Fruit fly (Drosophila melanogaster) whole organism, embryonic: Measurements from ENCODE around the gene orion.

Experiments
- CG10209 ChIP-seq: fragments of 200-800 bp; sonication (Bioruptor generic); optimal IDR thresholded peaks from 3 replicates; lab custom pipeline; 2017; ENCODE audit warnings: missing biosample characterization, mild to moderate bottlenecking, missing genetic modification characterization, missing genetic modification reagents
- CG10366 ChIP-seq: fragments of 200-800 bp; sonication (Bioruptor generic); IDR thresholded peaks from 2 replicates; pipeline ENCODE4 v1.3.6; 2022; ENCODE audit warnings: missing biosample characterization, missing genetic modification characterization
- CG13123 ChIP-seq: fragments of 200-800 bp; sonication (Bioruptor generic); optimal IDR thresholded peaks from 2 replicates; lab custom pipeline; 2016; ENCODE audit warnings: missing biosample characterization, missing genetic modification characterization
- CG13287 ChIP-seq: fragments of 200-800 bp; sonication (Bioruptor generic); IDR thresholded peaks from 2 replicates; pipeline ENCODE4 v1.3.6; 2022; ENCODE audit warnings: missing biosample characterization, missing genetic modification characterization; ENCODE audit not compliant: partially characterized antibody
- CG13894 ChIP-seq: fragments of 200-800 bp; sonication (Bioruptor generic); optimal IDR thresholded peaks from 3 replicates; lab custom pipeline; 2018; ENCODE audit warnings: missing biosample characterization, mild to moderate bottlenecking, missing genetic modification characterization, moderate library complexity
- CG14667 ChIP-seq: fragments of 200-800 bp; sonication (Bioruptor generic); IDR thresholded peaks from 2 replicates; pipeline ENCODE4 v1.3.6; 2022; ENCODE audit warnings: missing biosample characterization, missing genetic modification characterization
- CG15696 ChIP-seq: fragments of 200-800 bp; sonication (Bioruptor generic); optimal IDR thresholded peaks from 2 replicates; lab custom pipeline; 2019; ENCODE audit warnings: missing biosample characterization, mild to moderate bottlenecking, missing genetic modification characterization, moderate library complexity
- CG1647 ChIP-seq: fragments of 200-800 bp; sonication (Bioruptor generic); optimal IDR thresholded peaks from 3 replicates; lab custom pipeline; 2016; ENCODE audit warnings: missing biosample characterization, missing genetic modification characterization
- CG17359 ChIP-seq: fragments of 200-800 bp; sonication (Bioruptor generic); optimal IDR thresholded peaks from 3 replicates; lab custom pipeline; 2018; ENCODE audit warnings: missing biosample characterization, mild to moderate bottlenecking, missing genetic modification characterization, moderate library complexity
- CG17612 ChIP-seq: fragments of 200-800 bp; sonication (Bioruptor generic); IDR thresholded peaks from 2 replicates; pipeline ENCODE4 v1.3.6; 2022; ENCODE audit warnings: missing biosample characterization, missing genetic modification characterization
- CG2875 ChIP-seq: fragments of 200-800 bp; sonication (Bioruptor generic); optimal IDR thresholded peaks from 2 replicates; lab custom pipeline; 2017; ENCODE audit warnings: missing biosample characterization, mild to moderate bottlenecking, missing genetic modification characterization, missing genetic modification reagents
- CG31224 ChIP-seq: fragments of 200-800 bp; sonication (Bioruptor generic); IDR thresholded peaks from 2 replicates; pipeline ENCODE4 v1.3.6; 2022; ENCODE audit warnings: missing biosample characterization, missing genetic modification characterization
- CG31388 ChIP-seq: fragments of 200-800 bp; sonication (Bioruptor generic); optimal IDR thresholded peaks from 2 replicates; lab custom pipeline; 2016; ENCODE audit warnings: missing biosample characterization, missing genetic modification characterization
- CG32532 ChIP-seq: fragments of 200-800 bp; sonication (Bioruptor generic); IDR thresholded peaks from 2 replicates; pipeline ENCODE4 v1.3.6; 2022; ENCODE audit warnings: missing biosample characterization, missing genetic modification characterization
- CG3838 ChIP-seq: fragments of 200-800 bp; sonication (Bioruptor generic); optimal IDR thresholded peaks from 3 replicates; lab custom pipeline; 2016; ENCODE audit warnings: missing biosample characterization, missing genetic modification characterization
- CG6272 ChIP-seq: fragments of 200-800 bp; sonication (Bioruptor generic); IDR thresholded peaks from 2 replicates; pipeline ENCODE4 v1.3.6; 2022; ENCODE audit warnings: missing biosample characterization, missing genetic modification characterization
- CG8359 ChIP-seq: fragments of 200-800 bp; sonication (Bioruptor generic); optimal IDR thresholded peaks from 2 replicates; lab custom pipeline; 2017; ENCODE audit warnings: missing biosample characterization, mild to moderate bottlenecking, missing genetic modification characterization, borderline replicate concordance
- CG8478 ChIP-seq: fragments of >200 bp; optimal IDR thresholded peaks from 2 replicates; lab custom pipeline; 2018
- CG9932 ChIP-seq: fragments of 200-800 bp; sonication (Bioruptor generic); IDR thresholded peaks from 2 replicates; pipeline ENCODE4 v1.3.6; 2022; ENCODE audit warnings: missing biosample characterization, missing genetic modification characterization
- CoRest ChIP-seq: fragments of 200-800 bp; sonication (Bioruptor generic); optimal IDR thresholded peaks from 3 replicates; lab custom pipeline; 2018; ENCODE audit warnings: missing biosample characterization, mild to moderate bottlenecking, missing genetic modification characterization, moderate library complexity
- Dfd ChIP-seq, 2 experiments: fragments of >200 bp; optimal IDR thresholded peaks; 2 replicates each; lab custom pipeline; 2017; ENCODE audit warnings: missing biosample characterization in 2 of 2, missing genetic modification characterization in 2 of 2
- Dp ChIP-seq: fragments of 200-800 bp; sonication (Bioruptor generic); optimal IDR thresholded peaks from 2 replicates; lab custom pipeline; 2018; ENCODE audit warnings: missing biosample characterization, mild to moderate bottlenecking, missing genetic modification characterization, moderate library complexity
- Dref ChIP-seq: fragments of 200-800 bp; sonication (Bioruptor generic); IDR thresholded peaks from 2 replicates; pipeline ENCODE4 v1.3.6; 2022; ENCODE audit warnings: missing biosample characterization, missing genetic modification characterization
- E2f2 ChIP-seq: fragments of 200-800 bp; sonication (Bioruptor generic); IDR thresholded peaks from 2 replicates; pipeline ENCODE4 v1.3.6; 2022; ENCODE audit warnings: missing biosample characterization, missing genetic modification characterization
- Hmx ChIP-seq: fragments of 200-800 bp; sonication (Bioruptor generic); optimal IDR thresholded peaks from 2 replicates; lab custom pipeline; 2016; ENCODE audit warnings: missing biosample characterization, missing genetic modification characterization
- Lim3 ChIP-seq: fragments of 200-800 bp; sonication (Bioruptor generic); IDR thresholded peaks from 2 replicates; pipeline ENCODE4 v1.3.6; 2022; ENCODE audit warnings: missing biosample characterization, missing genetic modification characterization
- MESR4 ChIP-seq: fragments of 200-800 bp; sonication (Bioruptor generic); optimal IDR thresholded peaks from 2 replicates; lab custom pipeline; 2018; ENCODE audit warnings: missing biosample characterization, mild to moderate bottlenecking, missing genetic modification characterization, moderate library complexity
- Max ChIP-seq: fragments of 200-800 bp; sonication (Bioruptor generic); optimal IDR thresholded peaks from 2 replicates; lab custom pipeline; 2016; ENCODE audit warnings: missing biosample characterization, mild to moderate bottlenecking, missing genetic modification characterization
- Opbp ChIP-seq: fragments of 200-800 bp; sonication (Bioruptor generic); IDR thresholded peaks from 3 replicates; pipeline ENCODE4 v1.3.6; 2022; ENCODE audit warnings: missing biosample characterization, missing genetic modification characterization; ENCODE audit not compliant: partially characterized antibody
- Scr ChIP-seq: fragments of 200-800 bp; sonication (Bioruptor generic); IDR thresholded peaks from 2 replicates; pipeline ENCODE4 v1.3.6; 2022; ENCODE audit warnings: missing biosample characterization, missing genetic modification characterization; ENCODE audit not compliant: partially characterized antibody
- br ChIP-seq: fragments of >200 bp; optimal IDR thresholded peaks from 2 replicates; lab custom pipeline; 2017
- exex ChIP-seq: fragments of 200-800 bp; sonication (Bioruptor generic); optimal IDR thresholded peaks from 4 replicates; lab custom pipeline; 2018; ENCODE audit warnings: missing biosample characterization, mild to moderate bottlenecking, missing genetic modification characterization, moderate library complexity
- gro ChIP-seq: fragments of 200-800 bp; sonication (Bioruptor generic); optimal IDR thresholded peaks from 2 replicates; lab custom pipeline; 2016; ENCODE audit warnings: missing biosample characterization, missing genetic modification characterization
- ind ChIP-seq: fragments of 200-800 bp; sonication (Bioruptor generic); optimal IDR thresholded peaks from 3 replicates; lab custom pipeline; 2016; ENCODE audit warnings: missing biosample characterization, missing genetic modification characterization
- inv ChIP-seq: fragments of 200-800 bp; sonication (Bioruptor generic); IDR thresholded peaks from 2 replicates; pipeline ENCODE4 v1.3.6; 2022; ENCODE audit warnings: missing biosample characterization, missing genetic modification characterization; ENCODE audit not compliant: partially characterized antibody
- jigr1 ChIP-seq: fragments of 200-800 bp; sonication (Bioruptor generic); IDR thresholded peaks from 3 replicates; pipeline ENCODE4 v1.3.6; 2022; ENCODE audit warnings: missing biosample characterization, missing genetic modification characterization
- kay ChIP-seq: fragments of 200-800 bp; sonication (Bioruptor generic); optimal IDR thresholded peaks from 2 replicates; lab custom pipeline; 2016; ENCODE audit warnings: missing biosample characterization, missing genetic modification characterization
- ken ChIP-seq: fragments of 200-800 bp; sonication (Bioruptor generic); IDR thresholded peaks from 3 replicates; pipeline ENCODE4 v1.3.6; 2022; ENCODE audit warnings: missing biosample characterization, missing genetic modification characterization
- maf-S ChIP-seq: fragments of 200-800 bp; sonication (Bioruptor generic); optimal IDR thresholded peaks from 2 replicates; lab custom pipeline; 2016; ENCODE audit warnings: missing biosample characterization, missing genetic modification characterization
- mirr ChIP-seq: fragments of 200-800 bp; sonication (Bioruptor generic); optimal IDR thresholded peaks from 3 replicates; lab custom pipeline; 2018; ENCODE audit warnings: missing biosample characterization, mild to moderate bottlenecking, missing genetic modification characterization
- oc ChIP-seq: fragments of 200-800 bp; sonication (Bioruptor generic); optimal IDR thresholded peaks from 2 replicates; lab custom pipeline; 2018; ENCODE audit warnings: missing biosample characterization, mild to moderate bottlenecking, missing genetic modification characterization, moderate library complexity
- pfk ChIP-seq: fragments of 200-800 bp; sonication (Bioruptor generic); optimal IDR thresholded peaks from 2 replicates; lab custom pipeline; 2018; ENCODE audit warnings: missing biosample characterization, mild to moderate bottlenecking, missing genetic modification characterization, moderate library complexity
- phol ChIP-seq: fragments of 200-800 bp; sonication (Bioruptor generic); optimal IDR thresholded peaks from 3 replicates; lab custom pipeline; 2018; ENCODE audit warnings: missing biosample characterization, mild to moderate bottlenecking, missing genetic modification characterization, moderate library complexity
- sna ChIP-seq: fragments of 200-800 bp; sonication (Bioruptor generic); IDR thresholded peaks from 2 replicates; pipeline ENCODE4 v1.3.6; 2022; ENCODE audit warnings: missing biosample characterization, missing genetic modification characterization; ENCODE audit not compliant: partially characterized antibody
- unpg ChIP-seq: fragments of 200-800 bp; sonication (Bioruptor generic); optimal IDR thresholded peaks from 3 replicates; lab custom pipeline; 2018; ENCODE audit warnings: missing biosample characterization, mild to moderate bottlenecking, missing genetic modification characterization, moderate library complexity
- vnd ChIP-seq: fragments of 200-800 bp; sonication (Bioruptor generic); IDR thresholded peaks from 3 replicates; pipeline ENCODE4 v1.3.6; 2022; ENCODE audit warnings: missing biosample characterization, missing genetic modification characterization; ENCODE audit not compliant: partially characterized antibody
- yki ChIP-seq: fragments of >200 bp; optimal IDR thresholded peaks from 3 replicates; lab custom pipeline; 2018
- zen ChIP-seq: fragments of 200-800 bp; sonication (Bioruptor generic); optimal IDR thresholded peaks from 3 replicates; lab custom pipeline; 2018; ENCODE audit warnings: missing biosample characterization, mild to moderate bottlenecking, missing genetic modification characterization, moderate library complexity

The orion gene

DNA sequence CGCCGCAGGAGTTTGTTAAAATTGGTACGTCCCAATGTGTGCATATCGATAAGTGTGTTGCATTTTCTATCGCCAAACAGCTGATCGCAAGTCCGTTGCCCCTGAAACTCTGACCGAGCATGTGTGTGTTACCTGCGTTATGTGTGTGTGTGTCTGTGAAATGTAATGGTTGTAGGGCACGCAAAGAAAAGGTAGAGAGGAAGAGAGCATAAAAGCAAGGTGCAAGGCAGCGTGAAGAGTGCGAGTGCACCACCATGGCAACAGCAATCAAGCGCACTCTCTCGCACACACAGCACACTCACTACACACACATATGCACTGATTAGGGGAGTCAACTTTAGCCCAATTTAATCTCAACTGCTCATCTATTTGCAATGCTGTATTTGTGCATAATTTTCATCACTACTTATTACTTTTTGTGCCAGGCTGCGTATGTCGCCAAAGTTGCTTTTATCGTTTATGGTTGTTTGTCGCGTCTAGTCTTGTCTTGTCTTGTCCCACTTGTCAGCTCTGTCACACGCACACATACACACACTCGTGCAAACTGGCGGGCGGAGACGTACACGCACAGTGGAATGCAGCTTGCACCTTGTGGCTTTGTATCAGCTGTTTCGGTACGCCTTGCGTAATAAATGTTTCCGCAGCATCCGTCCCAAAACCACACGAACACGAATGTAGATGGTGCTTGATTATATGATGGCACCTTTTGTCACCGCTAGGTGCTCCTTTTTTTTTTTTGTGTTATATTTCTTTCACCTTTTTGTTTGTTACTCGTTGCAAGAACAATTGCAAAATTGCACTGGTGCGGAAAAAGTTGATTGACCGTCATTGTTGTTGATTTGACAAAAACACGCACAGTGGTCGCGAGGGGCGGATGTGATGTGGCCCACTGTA lies 8.9 kb downstream of the orion start (continued):
- TF ChIP-seq Max (peak; percentile 63), maf-S (GFP tag; lab: Kevin White, UChicago) (peak; percentile 57), Lim3 (GFP tag; lab: Robert Waterston, UW) (peak; percentile 14; the same call in 1 of the 2 replicates), CG10366 (GFP tag; lab: Robert Waterston, UW) (peak; percentile 65; the same call in 1 of the 2 replicates), gro (GFP tag; lab: Kevin White, UChicago) (no peak), CoRest (peak; percentile 91), br (lab: Kevin White, UChicago) (no peak), kay (peak; percentile 33), CG31224 (GFP tag; lab: Robert Waterston, UW) (no peak), CG13123 (peak; percentile 23), Dfd (GFP tag; optimal IDR thresholded peaks at IDR 0.05; lab: Kevin White, UChicago) (no peak), CG13894 (tag; lab: Kevin White, UChicago) (no peak), Hmx (GFP tag; lab: Kevin White, UChicago) (no peak), CG2875 (GFP tag; lab: Kevin White, UChicago) (peak; percentile 74), CG17359 (tag; lab: Kevin White, UChicago) (peak; percentile 77), E2f2 (GFP tag; lab: Robert Waterston, UW) (no peak; the same call in 1 of the 2 replicates), zen (peak; percentile 54), CG3838 (peak; percentile 34), Dref (peak; percentile 14; the same call in 1 of the 2 replicates), pfk (GFP tag; lab: Kevin White, UChicago) (no peak), CG6272 (GFP tag; lab: Robert Waterston, UW) (peak; percentile 47; the same call in 1 of the 2 replicates), sna (GFP tag; lab: Robert Waterston, UW) (no peak), CG15696 (tag; lab: Kevin White, UChicago) (peak; percentile 70), inv (GFP tag; lab: Robert Waterston, UW) (no peak), CG14667 (GFP tag; lab: Robert Waterston, UW) (peak; percentile 68), yki (no peak), oc (tag; lab: Kevin White, UChicago) (peak; percentile 77), MESR4 (no peak), ken (peak; percentile 66; the same call in 2 of the 3 replicates), CG8478 (lab: Kevin White, UChicago) (peak; percentile 98), Opbp (GFP tag; lab: Robert Waterston, UW) (0 out of 3 replicates have a peak, but pooled peaks have one; percentile 6), unpg (GFP tag; lab: Kevin White, UChicago) (peak; percentile 71), CG1647 (GFP tag; lab: Kevin White, UChicago) (peak; percentile 16), jigr1 (GFP tag; lab: Robert Waterston, UW) (peak; percentile 69; the same call in 2 of the 3 replicates)

DNA sequence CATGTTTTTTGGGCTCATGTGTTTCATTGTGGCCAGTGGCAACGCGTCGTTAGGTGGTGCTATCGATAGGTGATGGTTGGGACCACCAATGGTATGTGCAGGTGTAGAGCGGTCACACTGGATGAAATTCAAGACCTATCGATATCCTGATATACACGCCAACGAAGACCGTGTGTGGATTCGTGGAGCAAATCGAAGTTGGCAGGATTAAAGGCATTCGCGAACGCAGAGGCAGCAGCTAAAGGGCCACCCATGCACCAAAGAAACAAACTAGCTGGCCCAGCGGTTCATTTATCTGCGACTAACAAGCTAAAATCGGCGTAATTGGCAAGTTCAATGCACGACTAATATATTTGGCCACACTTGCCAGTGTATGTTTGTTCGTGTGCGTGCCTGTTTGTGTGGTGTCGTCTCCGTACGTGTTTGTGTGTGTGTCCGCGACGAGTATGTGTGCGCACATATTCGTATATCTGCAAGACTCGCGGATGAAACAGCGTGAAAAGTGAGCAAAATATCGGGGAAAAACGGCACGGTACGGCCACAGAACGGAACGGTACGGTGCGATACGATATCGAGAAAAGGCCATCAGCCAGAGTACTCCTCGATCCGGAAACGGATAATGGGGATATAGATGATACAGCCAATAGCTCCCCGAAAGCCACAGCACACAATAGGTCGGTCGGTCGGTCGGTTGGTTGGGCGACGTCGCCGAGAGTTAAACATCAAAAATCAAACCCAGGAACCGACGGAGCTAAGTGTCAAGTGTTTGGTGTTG lies 10.7 kb downstream of the orion start, which contains the start of gene Ubr3:
Gene Ubr3 (plus strand): TSS at position 99 of the 775 bp plus-strand sequence.
- TF ChIP-seq zen (no peak), phol (peak; percentile 20), vnd (peak; percentile 73), CG32532 (GFP tag; lab: Robert Waterston, UW) (0 out of 2 replicates have a peak, but pooled peaks have one; percentile 18), CG13287 (GFP tag; lab: Robert Waterston, UW) (peak; percentile 77), CG31388 (no peak), CG9932 (GFP tag; lab: Robert Waterston, UW) (peak; percentile 44), mirr (GFP tag; lab: Kevin White, UChicago) (no peak), ind (GFP tag; lab: Kevin White, UChicago) (no peak), CG17612 (GFP tag; lab: Robert Waterston, UW) (no peak), CG8359 (no peak), Scr (GFP tag; lab: Robert Waterston, UW) (peak; percentile 78), Dp (GFP tag; lab: Kevin White, UChicago) (peak; percentile 8), CG10209 (GFP tag; lab: Kevin White, UChicago) (no peak), exex (tag; lab: Kevin White, UChicago) (peak; percentile 7), Opbp (GFP tag; lab: Robert Waterston, UW) (peak; percentile 69; the same call in 2 of the 3 replicates)
